Worm (Caenorhabditis elegans): ENCODE results near the gene eif-2Balpha.

Gene eif-2Balpha

ce11 chrIII:9570869-9571268 lies 27.9 kb downstream of the eif-2Balpha start:
- TF ChIP-seq ceh-27 (GFP tag; optimal IDR thresholded peaks at IDR 0.05) = no peak
- peak; percentile 28 for TF ChIP-seq lin-54 (GFP tag; optimal IDR thresholded peaks at IDR 0.05)
- peak in 1 of 3 experiments; percentile 26 for TF ChIP-seq lin-35 (GFP tag; optimal IDR thresholded peaks at IDR 0.05)
- 0 out of 2 replicates have a peak, but pooled peaks have one; percentile 12 for TF ChIP-seq mcd-1 (GFP tag; IDR thresholded peaks at IDR 0.05)
- TF ChIP-seq let-607 (tag; optimal IDR thresholded peaks at IDR 0.05) = peak; percentile 73 to 95
- no peak for TF ChIP-seq ztf-25 (GFP tag; IDR thresholded peaks at IDR 0.05)
- TF ChIP-seq nfyb-1 (GFP tag; IDR thresholded peaks at IDR 0.05) = peak; percentile 99
- TF ChIP-seq nfya-2 (GFP tag; IDR thresholded peaks at IDR 0.05) = peak; percentile 98
- peak; percentile 50 for TF ChIP-seq efl-1 (GFP tag; optimal IDR thresholded peaks at IDR 0.05)

- TF ChIP-seq cebp-1 (GFP tag; IDR thresholded peaks at IDR 0.05) = no peak
- peak; percentile 82 for TF ChIP-seq cebp-1 (tag; optimal IDR thresholded peaks at IDR 0.05)
- peak; percentile 18 for TF ChIP-seq attf-5 (GFP tag; optimal IDR thresholded peaks at IDR 0.05)
- no peak for TF ChIP-seq cebp-2 (GFP tag; IDR thresholded peaks at IDR 0.05)
- no peak for TF ChIP-seq bed-2 (GFP tag; IDR thresholded peaks at IDR 0.05)
Measured at ce11 chrIII:9580039-9580891, 37.3 kb downstream of the eif-2Balpha start, which contains the start of gene ced-7. Gene ced-7, minus strand, starts transcription at chrIII:9580089.

DNA sequence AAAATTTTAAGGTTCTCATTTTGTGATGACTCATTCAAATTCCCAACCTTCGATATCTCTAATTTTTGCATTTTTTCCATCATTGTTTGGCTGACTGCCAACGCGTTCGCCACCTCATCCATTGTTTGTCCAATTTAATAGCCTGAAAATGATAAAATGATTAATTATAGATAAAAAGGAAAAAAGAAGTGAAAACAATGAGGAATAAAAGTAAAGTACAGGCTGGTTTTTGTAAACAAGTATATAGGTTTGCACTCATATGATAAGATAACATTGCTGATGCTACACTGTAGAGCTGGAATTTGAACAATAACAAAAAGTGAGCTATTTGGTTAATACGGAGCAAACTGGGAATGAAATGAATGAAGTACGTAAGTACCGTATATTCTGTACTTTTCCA lies 39.3 kb downstream of the eif-2Balpha start, which contains the start of gene C48B4.3:
C48B4.3 (minus strand) TSS at position 149 of the 400 bp plus-strand sequence.
- TF ChIP-seq ceh-58 (GFP tag; IDR thresholded peaks at IDR 0.05) (no peak), lsl-1 (GFP tag; optimal IDR thresholded peaks at IDR 0.05) (no peak), F33H1.4 (GFP tag; IDR thresholded peaks at IDR 0.05) (no peak), gei-17 (GFP tag; optimal IDR thresholded peaks at IDR 0.05) (no peak), B0336.3 (GFP tag; IDR thresholded peaks at IDR 0.05) (no peak), sdz-38 (tag; optimal IDR thresholded peaks at IDR 0.05) (no peak), ceh-91 (GFP tag; IDR thresholded peaks at IDR 0.05) (no peak), ets-4 (GFP tag; optimal IDR thresholded peaks at IDR 0.05) (no peak), hmg-20 (GFP tag; IDR thresholded peaks at IDR 0.05) (no peak), hlh-26 (GFP tag; conservative IDR thresholded peaks at IDR 0.05) (no peak), F57A8.1 (GFP tag; optimal IDR thresholded peaks at IDR 0.05) (no peak), let-607 (tag; optimal IDR thresholded peaks at IDR 0.05) (no peak), lin-26 (GFP tag; IDR thresholded peaks at IDR 0.05) (no peak), xnd-1 (tag; optimal IDR thresholded peaks at IDR 0.05) (no peak), egl-18 (GFP tag; IDR thresholded peaks at IDR 0.05) (no peak), nhr-179 (tag; optimal IDR thresholded peaks at IDR 0.05) (no peak), repo-1 (tag; optimal IDR thresholded peaks at IDR 0.05) (no peak), Y95B8A.8 (GFP tag; IDR thresholded peaks at IDR 0.05) (no peak)

- no peak for TF ChIP-seq egrh-3 (GFP tag; IDR thresholded peaks at IDR 0.05)
- TF ChIP-seq D2030.7 (GFP tag; IDR thresholded peaks at IDR 0.05) = no peak
- TF ChIP-seq rpc-1 (optimal IDR thresholded peaks at IDR 0.05) = no peak
- no peak for TF ChIP-seq rpc-1 (tag; optimal IDR thresholded peaks at IDR 0.05)
Measured at ce11 chrIII:9583224-9583623, 40.3 kb downstream of the eif-2Balpha start.

All from whole organism, young adult.